Fruit fly (Drosophila melanogaster): ENCODE data around the gene CG32485.

CG32485 gene

dm6 chr3L:3037822-3038563 lies 12.1 kb upstream of the CG32485 start (continued):
- TF ChIP-seq p53 (GFP tag; optimal IDR thresholded peaks at IDR 0.05): no peak
- TF ChIP-seq oc (tag; optimal IDR thresholded peaks at IDR 0.05): peak; percentile 20
- TF ChIP-seq da (GFP tag; optimal IDR thresholded peaks at IDR 0.05): no peak
- TF ChIP-seq CG10565 (GFP tag; optimal IDR thresholded peaks at IDR 0.05): no peak
- no peak for TF ChIP-seq org-1 (GFP tag; optimal IDR thresholded peaks at IDR 0.05)
- TF ChIP-seq CG5180 (GFP tag; optimal IDR thresholded peaks at IDR 0.05): peak; percentile 94
- no peak for TF ChIP-seq croc (GFP tag; conservative IDR thresholded peaks at IDR 0.05)
- TF ChIP-seq Sin3A (optimal IDR thresholded peaks at IDR 0.05): no peak
- TF ChIP-seq dati (GFP tag; IDR thresholded peaks at IDR 0.05): no peak
- TF ChIP-seq Sry-β (GFP tag; optimal IDR thresholded peaks at IDR 0.05): no peak
- no peak for TF ChIP-seq CG12299 (tag; optimal IDR thresholded peaks at IDR 0.05)
- TF ChIP-seq CG3726 (GFP tag; IDR thresholded peaks at IDR 0.05): no peak
- TF ChIP-seq fd102C (GFP tag; optimal IDR thresholded peaks at IDR 0.05): no peak
- no peak for TF ChIP-seq Dip2 (GFP tag; IDR thresholded peaks at IDR 0.05)
- TF ChIP-seq sd (tag; optimal IDR thresholded peaks at IDR 0.05): peak; percentile 29
- TF ChIP-seq CG4854 (GFP tag; optimal IDR thresholded peaks at IDR 0.05): no peak
- TF ChIP-seq CG31365 (tag; optimal IDR thresholded peaks at IDR 0.05): no peak
- TF ChIP-seq MESR4 (GFP tag; optimal IDR thresholded peaks at IDR 0.05): peak; percentile 10
- no peak for TF ChIP-seq CG18476 (GFP tag; optimal IDR thresholded peaks at IDR 0.05)
- TF ChIP-seq CG8765 (GFP tag; IDR thresholded peaks at IDR 0.05): peak; percentile 97
- TF ChIP-seq ken (GFP tag; IDR thresholded peaks at IDR 0.05): no peak
- no peak for TF ChIP-seq CG2875 (GFP tag; optimal IDR thresholded peaks at IDR 0.05)
- peak in 1 of 2 experiments; percentile 12 for TF ChIP-seq insv (GFP tag; optimal IDR thresholded peaks at IDR 0.05)
- TF ChIP-seq Taf1 (GFP tag; IDR thresholded peaks at IDR 0.05): no peak
- no peak for TF ChIP-seq CG3995 (GFP tag; optimal IDR thresholded peaks at IDR 0.05)
- TF ChIP-seq Fer2 (tag; optimal IDR thresholded peaks at IDR 0.05): no peak
- no peak for TF ChIP-seq sqz (GFP tag; optimal IDR thresholded peaks at IDR 0.05)
- TF ChIP-seq CG11695 (GFP tag; IDR thresholded peaks at IDR 0.05): no peak
- no peak for TF ChIP-seq CG6813 (GFP tag; optimal IDR thresholded peaks at IDR 0.05)
- no peak for TF ChIP-seq grn (GFP tag; optimal IDR thresholded peaks at IDR 0.05)
- no peak for TF ChIP-seq CG12155 (GFP tag; optimal IDR thresholded peaks at IDR 0.05)
- TF ChIP-seq nom (GFP tag; optimal IDR thresholded peaks at IDR 0.05): no peak
- no peak for TF ChIP-seq CG11247 (GFP tag; IDR thresholded peaks at IDR 0.05)
- no peak for TF ChIP-seq dan (GFP tag; IDR thresholded peaks at IDR 0.05)
- TF ChIP-seq C15 (GFP tag; IDR thresholded peaks at IDR 0.05): no peak
- no peak for TF ChIP-seq CG14014 (GFP tag; IDR thresholded peaks at IDR 0.05)
- TF ChIP-seq tin (GFP tag; optimal IDR thresholded peaks at IDR 0.05): no peak
- no peak for TF ChIP-seq CG2678 (tag; optimal IDR thresholded peaks at IDR 0.05)
- TF ChIP-seq dpn (GFP tag; optimal IDR thresholded peaks at IDR 0.05): no peak
- TF ChIP-seq ind (GFP tag; optimal IDR thresholded peaks at IDR 0.05): no peak
- no peak for TF ChIP-seq fu2 (GFP tag; optimal IDR thresholded peaks at IDR 0.05)
- TF ChIP-seq CG17359 (tag; optimal IDR thresholded peaks at IDR 0.05): no peak
- TF ChIP-seq CG15073 (GFP tag; optimal IDR thresholded peaks at IDR 0.05): no peak
- no peak for TF ChIP-seq Lhr (GFP tag; optimal IDR thresholded peaks at IDR 0.05)
- TF ChIP-seq shn (GFP tag; optimal IDR thresholded peaks at IDR 0.05): peak; percentile 5
- no peak for TF ChIP-seq Hr3 (GFP tag; optimal IDR thresholded peaks at IDR 0.05)
- TF ChIP-seq CG10979 (tag; optimal IDR thresholded peaks at IDR 0.05): peak; percentile 16
- peak; percentile 0 for TF ChIP-seq CG10267 (tag; optimal IDR thresholded peaks at IDR 0.05)
- TF ChIP-seq HLHmδ (GFP tag; optimal IDR thresholded peaks at IDR 0.05): peak; percentile 51
- no peak for TF ChIP-seq stwl (tag; optimal IDR thresholded peaks at IDR 0.05)

Measured in whole organism, embryonic.